Fruit fly (Drosophila melanogaster) S2 (cell line): ENCODE measurements around the gene CG7509.

Source experiments
- CG8478 ChIP-seq: fragments of >200 bp; optimal IDR thresholded peaks from 2 replicates; lab custom pipeline; 2018
- CTCF ChIP-seq, 2 experiments: fragments of >200 bp; optimal IDR thresholded peaks; 2 replicates each; lab custom pipeline; 2018

dm6 chr3L:4842710-4843109, 37.6 kb upstream of the CG7509 start:
- TF ChIP-seq CG8478 (lab: Kevin White, UChicago) (no peak), CTCF (optimal IDR thresholded peaks at IDR 0.05; lab: Kevin White, UChicago) (no peak)
